Worm (Caenorhabditis elegans) whole organism, young adult: ENCODE data around the gene lpr-5.
A peak's percentile ranks its signal among the peaks of the same experiment; 100 is the strongest.

Experiments
- B0019.2 ChIP-seq: fragments of 200-800 bp; sonication (Bioruptor generic); conservative IDR thresholded peaks from 2 replicates; pipeline ENCODE4 v1.3.6; 2022; ENCODE audit warnings: missing genetic modification reagents, missing genetic modification characterization, missing compliant biosample characterization
- B0035.1 ChIP-seq: sonication (generic microtip); optimal IDR thresholded peaks from 2 replicates; lab custom pipeline; 2016; ENCODE audit warnings: missing genetic modification characterization, mild to moderate bottlenecking, missing compliant biosample characterization, missing genotype, missing genetic modification reagents
- B0261.1 ChIP-seq: sonication (generic microtip); optimal IDR thresholded peaks from 2 replicates; lab custom pipeline; 2016; ENCODE audit warnings: mild to moderate bottlenecking, missing genetic modification characterization, moderate library complexity, missing compliant biosample characterization
- F22D6.2 ChIP-seq: sonication (generic microtip); optimal IDR thresholded peaks from 2 replicates; lab custom pipeline; 2016; ENCODE audit warnings: mild to moderate bottlenecking, missing genetic modification characterization, missing compliant biosample characterization
- F39B2.1 ChIP-seq: fragments of 200-800 bp; sonication (Bioruptor generic); IDR thresholded peaks from 2 replicates; pipeline ENCODE4 v1.3.6; 2022; ENCODE audit warnings: missing genetic modification reagents, missing genetic modification characterization, missing compliant biosample characterization
- F52B5.7 ChIP-seq: sonication (generic microtip); optimal IDR thresholded peaks from 2 replicates; lab custom pipeline; 2016; ENCODE audit warnings: mild to moderate bottlenecking, missing genetic modification characterization, missing compliant biosample characterization
- F57A8.1 ChIP-seq: fragments of 200-800 bp; sonication (Bioruptor generic); optimal IDR thresholded peaks from 2 replicates; lab custom pipeline; 2018; ENCODE audit warnings: mild to moderate bottlenecking, missing genetic modification characterization, moderate library complexity, missing compliant biosample characterization
- F57C9.4 ChIP-seq: sonication (generic microtip); optimal IDR thresholded peaks from 2 replicates; lab custom pipeline; 2017; ENCODE audit warnings: mild to moderate bottlenecking, missing genetic modification characterization, missing compliant biosample characterization
- Y53G8AR.9 ChIP-seq: fragments of 200-800 bp; sonication (Bioruptor generic); conservative IDR thresholded peaks from 2 replicates; pipeline ENCODE4 v1.3.6; 2022; ENCODE audit warnings: missing genetic modification reagents, missing genetic modification characterization, missing compliant biosample characterization
- Y95B8A.8 ChIP-seq: fragments of 200-800 bp; sonication (Bioruptor generic); IDR thresholded peaks from 2 replicates; pipeline ENCODE4 v1.3.6; 2022; ENCODE audit warnings: missing genetic modification reagents, missing genetic modification characterization, missing compliant biosample characterization
- aptf-2 ChIP-seq: fragments of 200-800 bp; sonication (Bioruptor generic); conservative IDR thresholded peaks from 2 replicates; pipeline ENCODE4 v1.3.6; 2022; ENCODE audit warnings: missing genetic modification reagents, missing genetic modification characterization, missing compliant biosample characterization
- attf-3 ChIP-seq: fragments of 200-800 bp; sonication (Bioruptor generic); conservative IDR thresholded peaks from 2 replicates; pipeline ENCODE4 v1.3.6; 2022; ENCODE audit warnings: missing genetic modification reagents, missing genetic modification characterization, missing compliant biosample characterization
- attf-5 ChIP-seq: fragments of 200-800 bp; sonication (Bioruptor generic); optimal IDR thresholded peaks from 2 replicates; lab custom pipeline; 2018; ENCODE audit warnings: mild to moderate bottlenecking, missing genetic modification characterization, missing compliant biosample characterization
- ccch-3 ChIP-seq: fragments of 200-800 bp; sonication (Bioruptor generic); optimal IDR thresholded peaks from 2 replicates; lab custom pipeline; 2018; ENCODE audit warnings: mild to moderate bottlenecking, missing genetic modification characterization, missing compliant biosample characterization
- cebp-1 ChIP-seq, 2 experiments: fragments of 200-800 bp in 1 of 2; sonication (Bioruptor generic) in 1 of 2; sonication (generic microtip) in 1 of 2; IDR thresholded peaks in 1 of 2; optimal IDR thresholded peaks in 1 of 2; 2 replicates each; pipeline versions ENCODE4 v1.3.6 to Lab custom; 2017 to 2022; ENCODE audit warnings: missing compliant biosample characterization in 2 of 2, missing genetic modification characterization in 2 of 2, mild to moderate bottlenecking in 1 of 2, missing genetic modification reagents in 1 of 2, moderate library complexity in 1 of 2
- ceh-100 ChIP-seq: fragments of 200-800 bp; sonication (Bioruptor generic); IDR thresholded peaks from 2 replicates; pipeline ENCODE4 v1.3.6; 2022; ENCODE audit warnings: missing genetic modification reagents, missing genetic modification characterization, missing compliant biosample characterization
- ceh-27 ChIP-seq: fragments of 200-800 bp; sonication (Bioruptor generic); optimal IDR thresholded peaks from 2 replicates; lab custom pipeline; 2018; ENCODE audit warnings: mild to moderate bottlenecking, missing genetic modification characterization, moderate library complexity, missing compliant biosample characterization
- die-1 ChIP-seq: sonication (generic microtip); optimal IDR thresholded peaks from 2 replicates; lab custom pipeline; 2016; ENCODE audit warnings: missing genotype, mild to moderate bottlenecking, missing genetic modification characterization, missing compliant biosample characterization
- dox-1 ChIP-seq: fragments of 200-800 bp; sonication (Bioruptor generic); IDR thresholded peaks from 2 replicates; pipeline ENCODE4 v1.3.6; 2022; ENCODE audit warnings: missing genetic modification reagents, missing genetic modification characterization, missing compliant biosample characterization
- egl-18 ChIP-seq: fragments of 200-800 bp; sonication (Bioruptor generic); IDR thresholded peaks from 2 replicates; pipeline ENCODE4 v1.3.6; 2022; ENCODE audit warnings: missing genetic modification reagents, missing genetic modification characterization, missing compliant biosample characterization
- egrh-3 ChIP-seq: fragments of 200-800 bp; sonication (Bioruptor generic); IDR thresholded peaks from 2 replicates; pipeline ENCODE4 v1.3.6; 2022; ENCODE audit warnings: missing genetic modification reagents, missing genetic modification characterization, missing compliant biosample characterization
- him-1 ChIP-seq: sonication (generic microtip); optimal IDR thresholded peaks from 2 replicates; lab custom pipeline; 2016; ENCODE audit warnings: missing genotype, missing genetic modification reagents, missing genetic modification characterization, missing compliant biosample characterization
- hmg-1.2 ChIP-seq: fragments of 200-800 bp; sonication (Bioruptor generic); IDR thresholded peaks from 2 replicates; pipeline ENCODE4 v1.3.6; 2022; ENCODE audit warnings: missing genetic modification reagents, missing genetic modification characterization, missing compliant biosample characterization
- hmg-20 ChIP-seq: fragments of 200-800 bp; sonication (Bioruptor generic); IDR thresholded peaks from 2 replicates; pipeline ENCODE4 v1.3.6; 2022; ENCODE audit warnings: missing genetic modification reagents, missing genetic modification characterization, missing compliant biosample characterization
- hrde-1 ChIP-seq: sonication (generic microtip); optimal IDR thresholded peaks from 2 replicates; lab custom pipeline; 2016; ENCODE audit warnings: missing genetic modification characterization, mild to moderate bottlenecking, missing compliant biosample characterization, moderate library complexity, missing genotype, missing genetic modification reagents, borderline replicate concordance
- hsf-1 ChIP-seq: fragments of 200-800 bp; sonication (Bioruptor generic); IDR thresholded peaks from 2 replicates; pipeline ENCODE4 v1.3.6; 2022; ENCODE audit warnings: missing genetic modification reagents, missing genetic modification characterization, missing compliant biosample characterization
- lin-26 ChIP-seq: fragments of 200-800 bp; sonication (Bioruptor generic); IDR thresholded peaks from 2 replicates; pipeline ENCODE4 v1.3.6; 2022; ENCODE audit warnings: missing genetic modification reagents, missing genetic modification characterization, missing compliant biosample characterization
- lin-35 ChIP-seq, 3 experiments: fragments of 150-350 bp in 2 of 3; sonication (generic microtip) in 1 of 3; optimal IDR thresholded peaks; 2 replicates each; lab custom pipeline; 2014 to 2018; ENCODE audit warnings: missing biosample characterization in 3 of 3, missing genetic modification characterization in 3 of 3, missing genetic modification reagents in 3 of 3
- lsl-1 ChIP-seq: fragments of 200-800 bp; sonication (Bioruptor generic); optimal IDR thresholded peaks from 2 replicates; lab custom pipeline; 2018; ENCODE audit warnings: mild to moderate bottlenecking, missing genetic modification characterization, moderate library complexity, missing compliant biosample characterization
- lsy-27 ChIP-seq: sonication (generic microtip); optimal IDR thresholded peaks from 2 replicates; lab custom pipeline; 2017; ENCODE audit warnings: missing genetic modification characterization, mild to moderate bottlenecking, missing compliant biosample characterization, antibody characterized with exemption, missing genotype, borderline replicate concordance; ENCODE audit not compliant: insufficient read depth
- mcd-1 ChIP-seq: fragments of 200-800 bp; sonication (Bioruptor generic); IDR thresholded peaks from 2 replicates; pipeline ENCODE4 v1.3.6; 2022; ENCODE audit warnings: missing genetic modification reagents, missing genetic modification characterization, missing compliant biosample characterization
- mes-4 ChIP-seq: sonication (generic microtip); optimal IDR thresholded peaks from 2 replicates; lab custom pipeline; 2016; ENCODE audit warnings: missing genotype, missing genetic modification characterization, missing compliant biosample characterization
- mxl-1 ChIP-seq: sonication (generic microtip); optimal IDR thresholded peaks from 2 replicates; lab custom pipeline; 2016; ENCODE audit warnings: missing genetic modification characterization, missing compliant biosample characterization
- nfya-2 ChIP-seq: fragments of 200-800 bp; sonication (Bioruptor generic); IDR thresholded peaks from 2 replicates; pipeline ENCODE4 v1.3.6; 2022; ENCODE audit warnings: missing genetic modification reagents, missing genetic modification characterization, missing compliant biosample characterization
- nhr-27 ChIP-seq: fragments of 200-800 bp; sonication (Bioruptor generic); optimal IDR thresholded peaks from 2 replicates; lab custom pipeline; 2018; ENCODE audit warnings: mild to moderate bottlenecking, missing genetic modification characterization, moderate library complexity, missing compliant biosample characterization
- pbrm-1 ChIP-seq: fragments of 200-800 bp; sonication (Bioruptor generic); IDR thresholded peaks from 2 replicates; pipeline ENCODE4 v1.3.6; 2022; ENCODE audit warnings: missing genetic modification reagents, missing genetic modification characterization, missing compliant biosample characterization
- rcor-1 ChIP-seq: fragments of 200-800 bp; sonication (Bioruptor generic); IDR thresholded peaks from 2 replicates; pipeline ENCODE4 v1.3.6; 2022; ENCODE audit warnings: missing genetic modification reagents, missing genetic modification characterization, missing compliant biosample characterization
- rec-8 ChIP-seq, 2 experiments: sonication (generic microtip); optimal IDR thresholded peaks; 2 replicates each; lab custom pipeline; 2016; ENCODE audit warnings: mild to moderate bottlenecking in 2 of 2, missing genetic modification characterization in 2 of 2, missing genetic modification reagents in 2 of 2, missing genotype in 2 of 2, missing biosample characterization in 1 of 2, missing compliant biosample characterization in 1 of 2, moderate library complexity in 1 of 2
- sdz-38 ChIP-seq: sonication (generic microtip); optimal IDR thresholded peaks from 2 replicates; lab custom pipeline; 2016; ENCODE audit warnings: missing genotype, missing genetic modification characterization, missing compliant biosample characterization
- snpc-1.3 ChIP-seq: sonication (generic microtip); optimal IDR thresholded peaks from 2 replicates; lab custom pipeline; 2017; ENCODE audit warnings: missing genetic modification characterization, mild to moderate bottlenecking, missing compliant biosample characterization, antibody characterized with exemption, moderate library complexity, missing genotype, missing genetic modification reagents; ENCODE audit not compliant: insufficient read depth
- snpc-3.4 ChIP-seq: sonication (generic microtip); optimal IDR thresholded peaks from 2 replicates; lab custom pipeline; 2017; ENCODE audit warnings: missing genetic modification characterization, mild to moderate bottlenecking, missing compliant biosample characterization, antibody characterized with exemption, moderate library complexity, missing genotype, missing genetic modification reagents
- tbp1 ChIP-seq: fragments of 200-800 bp; sonication (Bioruptor generic); optimal IDR thresholded peaks from 2 replicates; lab custom pipeline; 2018; ENCODE audit warnings: mild to moderate bottlenecking, missing genetic modification characterization, missing compliant biosample characterization
- tbx-9 ChIP-seq: sonication (generic microtip); optimal IDR thresholded peaks from 2 replicates; lab custom pipeline; 2016; ENCODE audit warnings: borderline replicate concordance, missing genetic modification characterization, inconsistent platforms, missing compliant biosample characterization
- zim-3 ChIP-seq: sonication (generic microtip); optimal IDR thresholded peaks from 2 replicates; lab custom pipeline; 2017; ENCODE audit warnings: mild to moderate bottlenecking, missing genetic modification characterization, moderate library complexity, missing compliant biosample characterization
- ztf-25 ChIP-seq: fragments of 200-800 bp; sonication (Bioruptor generic); IDR thresholded peaks from 2 replicates; pipeline ENCODE4 v1.3.6; 2022; ENCODE audit warnings: missing genetic modification reagents, missing genetic modification characterization, missing compliant biosample characterization
- ztf-3 ChIP-seq: fragments of 200-800 bp; sonication (Bioruptor generic); optimal IDR thresholded peaks from 2 replicates; lab custom pipeline; 2018; ENCODE audit warnings: mild to moderate bottlenecking, missing genetic modification characterization, missing compliant biosample characterization

Gene lpr-5

DNA sequence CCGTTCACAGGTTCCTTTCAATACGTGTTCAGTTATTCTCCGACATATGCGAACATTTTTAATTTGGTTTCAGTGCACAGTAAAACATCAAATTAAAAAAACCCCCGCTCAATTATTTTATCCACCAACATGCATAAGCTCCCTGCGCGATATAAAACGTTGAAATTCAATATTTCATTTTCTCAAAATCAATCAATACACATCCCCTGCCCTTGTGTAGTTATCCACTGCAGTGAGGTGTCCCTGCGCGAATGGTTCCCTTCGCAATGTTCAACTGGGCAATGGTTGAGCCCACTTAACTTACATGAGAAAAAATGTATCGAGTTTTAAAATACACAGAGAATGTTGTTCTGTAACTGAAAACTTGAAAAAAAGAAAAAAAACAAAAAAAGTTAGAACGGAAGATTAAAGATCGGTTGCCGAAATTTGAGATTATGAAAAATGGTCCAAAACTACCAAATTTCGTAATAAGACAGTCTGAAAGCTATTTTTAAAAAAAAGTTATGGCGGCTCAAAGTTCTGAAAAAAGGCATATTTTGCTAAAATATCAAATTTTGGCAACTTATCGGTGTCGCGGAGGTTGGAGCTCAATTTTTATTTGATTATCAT is 32.2 kb downstream of the lpr-5 start (continued):
- TF ChIP-seq cebp-1 (GFP tag; IDR thresholded peaks at IDR 0.05; lab: Robert Waterston, UW), result peak; percentile 80
- TF ChIP-seq cebp-1 (tag; optimal IDR thresholded peaks at IDR 0.05; lab: Kevin White, UChicago), result peak; percentile 98
- peak; percentile 98 for TF ChIP-seq pbrm-1 (GFP tag; lab: Robert Waterston, UW)
- peak; percentile 60 for TF ChIP-seq snpc-3.4 (tag; lab: Kevin White, UChicago)
- no peak; the same call in none of the 2 replicates for TF ChIP-seq egrh-3 (GFP tag; lab: Robert Waterston, UW)
- TF ChIP-seq hsf-1, result peak; percentile 71
- TF ChIP-seq ceh-100 (GFP tag; lab: Robert Waterston, UW), result peak; percentile 79
- peak; percentile 92 for TF ChIP-seq hmg-1.2 (GFP tag; lab: Robert Waterston, UW)
- TF ChIP-seq F22D6.2, result peak; percentile 97
- no peak for TF ChIP-seq ztf-25 (GFP tag; lab: Robert Waterston, UW)
- TF ChIP-seq lsy-27 (tag; lab: Kevin White, UChicago), result no peak
- TF ChIP-seq F52B5.7 (tag; lab: Kevin White, UChicago), result peak; percentile 99
- no peak for TF ChIP-seq nfya-2 (GFP tag; lab: Robert Waterston, UW)
- TF ChIP-seq tbx-9 (tag; lab: Kevin White, UChicago), result peak; percentile 55
- TF ChIP-seq him-1 (tag; lab: Kevin White, UChicago), result peak; percentile 7
- TF ChIP-seq rcor-1 (GFP tag; lab: Robert Waterston, UW), result peak; percentile 98
- peak; percentile 97 for TF ChIP-seq B0035.1
- peak; percentile 35 for TF ChIP-seq snpc-1.3 (tag; lab: Kevin White, UChicago)
- TF ChIP-seq egl-18 (GFP tag; lab: Robert Waterston, UW), result peak; percentile 98
- peak; percentile 82 for TF ChIP-seq tbp1 (GFP tag; lab: Kevin White, UChicago)
- TF ChIP-seq B0019.2 (GFP tag; lab: Robert Waterston, UW), result no peak
- TF ChIP-seq lin-35 (GFP tag; optimal IDR thresholded peaks at IDR 0.05; lab: Kevin White, UChicago), result peak in 2 of 3 experiments; percentile 95 to 99
- TF ChIP-seq mcd-1, result peak; percentile 93
- peak; percentile 83 for TF ChIP-seq mxl-1
- TF ChIP-seq ceh-27 (GFP tag; lab: Kevin White, UChicago), result peak; percentile 100
- TF ChIP-seq F39B2.1 (GFP tag; lab: Robert Waterston, UW), result peak; percentile 46; the same call in 1 of the 2 replicates
- peak; percentile 68 for TF ChIP-seq B0261.1 (tag; lab: Kevin White, UChicago)
- TF ChIP-seq lsl-1, result no peak
- peak; percentile 74 for TF ChIP-seq die-1
- TF ChIP-seq attf-5 (GFP tag; lab: Kevin White, UChicago), result peak; percentile 75
- TF ChIP-seq aptf-2, result 0 out of 2 replicates have a peak, but pooled peaks have one; percentile 48
- peak; percentile 61 for TF ChIP-seq attf-3
- peak; percentile 95 for TF ChIP-seq zim-3 (tag; lab: Kevin White, UChicago)

- TF ChIP-seq lsy-27 (tag; lab: Kevin White, UChicago) (no peak), F57A8.1 (no peak), mes-4 (tag; lab: Kevin White, UChicago) (peak; percentile 61), lin-26 (peak; percentile 83), Y95B8A.8 (GFP tag; lab: Robert Waterston, UW) (no peak), ztf-3 (GFP tag; lab: Kevin White, UChicago) (peak; percentile 12), tbp1 (GFP tag; lab: Kevin White, UChicago) (peak; percentile 93), Y53G8AR.9 (GFP tag; lab: Robert Waterston, UW) (peak; percentile 75; the same call in 1 of the 2 replicates), dox-1 (GFP tag; lab: Robert Waterston, UW) (peak; percentile 92), ccch-3 (GFP tag; lab: Kevin White, UChicago) (peak; percentile 15), F57C9.4 (peak; percentile 4), rec-8 (tag; optimal IDR thresholded peaks at IDR 0.05; lab: Kevin White, UChicago) (peak; percentile 5 to 75), hrde-1 (peak; percentile 69), hmg-20 (GFP tag; lab: Robert Waterston, UW) (peak; percentile 88), nhr-27 (tag; lab: Kevin White, UChicago) (peak; percentile 61), sdz-38 (tag; lab: Kevin White, UChicago) (no peak), F22D6.2 (peak; percentile 70)
These were observed 33.6 kb downstream of the lpr-5 start for ce11 chrX:11095480-11095879.
